In the genomic region with DNA sequence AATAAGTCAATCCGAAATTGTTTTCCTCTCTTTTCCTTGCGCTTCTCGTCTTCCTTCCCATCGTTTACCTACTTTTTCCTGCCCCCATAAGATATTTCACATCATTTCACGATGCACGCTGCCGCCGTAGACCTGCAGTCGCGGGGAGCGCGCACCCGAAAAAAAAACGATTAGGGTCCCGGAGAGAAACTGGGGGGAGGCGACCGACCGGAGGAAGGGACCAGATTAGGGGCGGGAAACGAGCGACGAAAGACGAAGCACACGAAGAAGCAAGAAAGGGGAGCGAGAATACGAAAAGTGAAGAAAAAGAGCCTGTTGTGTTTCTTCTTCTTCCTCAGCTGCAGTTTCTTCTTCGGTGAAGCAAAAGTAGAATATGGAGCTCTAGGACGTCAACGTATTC, we compare ENCODE assay signal across 1 worm cellular context.
TF ChIP-seq lines count a peak whose summit lies in the region.

No protein-coding gene starts in this region.

TF ChIP-seq in whole organism, L2 larva, 48 proteins besides CTCF, POLR2A, EP300 and RAD21 (continued from another document):
- TF ChIP-seq gmeb-1 (tag; optimal IDR thresholded peaks at IDR 0.05; lab: Kevin White, UChicago): no peak
- no peak for TF ChIP-seq sma-9 (GFP tag; optimal IDR thresholded peaks at IDR 0.05; lab: Kevin White, UChicago)
- no peak for TF ChIP-seq sma-9 (tag; optimal IDR thresholded peaks at IDR 0.05; lab: Kevin White, UChicago)
- peak; percentile 19 for TF ChIP-seq Y55F3AM.14 (GFP tag; optimal IDR thresholded peaks at IDR 0.05; lab: Kevin White, UChicago)
- no peak for TF ChIP-seq blmp-1 (tag; optimal IDR thresholded peaks at IDR 0.05; lab: Kevin White, UChicago; ENCODE audit: insufficient read depth)
- TF ChIP-seq R02D3.7 (tag; optimal IDR thresholded peaks at IDR 0.05; lab: Kevin White, UChicago): no peak
- peak; percentile 59 for TF ChIP-seq F13H6.1 (tag; optimal IDR thresholded peaks at IDR 0.05; lab: Kevin White, UChicago)
- TF ChIP-seq lsy-2 (tag; optimal IDR thresholded peaks at IDR 0.05; lab: Kevin White, UChicago): no peak
- no peak for TF ChIP-seq nhr-10 (tag; optimal IDR thresholded peaks at IDR 0.05; lab: Kevin White, UChicago)
- no peak for TF ChIP-seq ztf-11 (tag; optimal IDR thresholded peaks at IDR 0.05; lab: Kevin White, UChicago)
TF ChIP-seq in whole organism, L2 larva: peak in this region for 7.
